Worm (Caenorhabditis elegans): ENCODE data around the gene cks-1.

ce11 chrIV:8538659-8539173, 25.0 kb downstream of the cks-1 start, which contains the start of gene hyl-1:
- TF ChIP-seq egl-27 (tag; optimal IDR thresholded peaks at IDR 0.05): no peak
- no peak for TF ChIP-seq zag-1 (tag; optimal IDR thresholded peaks at IDR 0.05)
- no peak for TF ChIP-seq nhr-23 (tag; optimal IDR thresholded peaks at IDR 0.05)
- no peak for TF ChIP-seq egl-5 (tag; optimal IDR thresholded peaks at IDR 0.05)
- TF ChIP-seq ceh-16 (tag; optimal IDR thresholded peaks at IDR 0.05): no peak
- TF ChIP-seq ceh-28 (tag; optimal IDR thresholded peaks at IDR 0.05): no peak
- no peak for TF ChIP-seq eor-1 (tag; optimal IDR thresholded peaks at IDR 0.05)
- TF ChIP-seq nhr-11 (tag; optimal IDR thresholded peaks at IDR 0.05): no peak
- no peak for TF ChIP-seq ZK546.5 (tag; optimal IDR thresholded peaks at IDR 0.05)
- TF ChIP-seq nhr-28 (tag; optimal IDR thresholded peaks at IDR 0.05): no peak
- no peak for TF ChIP-seq mml-1 (tag; optimal IDR thresholded peaks at IDR 0.05)
- no peak for TF ChIP-seq snpc-4 (tag; optimal IDR thresholded peaks at IDR 0.05)
- no peak for TF ChIP-seq nhr-76 (tag; optimal IDR thresholded peaks at IDR 0.05)

Data from whole organism, L3 larva.